Worm (Caenorhabditis elegans) whole organism, L4 larva: ENCODE results near the gene Y68A4A.13.
A peak's percentile ranks its signal among the peaks of the same experiment; 100 is the strongest.

ENCODE experiments used
- D1046.2 ChIP-seq: fragments of 200-800 bp; sonication (Bioruptor generic); IDR thresholded peaks from 2 replicates; pipeline ENCODE4 v1.3.6; 2022; ENCODE audit warnings: missing genetic modification characterization, missing compliant biosample characterization
- F26F4.8 ChIP-seq: fragments of 200-800 bp; sonication (Bioruptor generic); conservative IDR thresholded peaks from 2 replicates; pipeline ENCODE4 v1.3.6; 2022; ENCODE audit warnings: missing genetic modification characterization, missing compliant biosample characterization
- F37D6.2 ChIP-seq: sonication (generic microtip); optimal IDR thresholded peaks from 2 replicates; lab custom pipeline; 2016; ENCODE audit warnings: mild to moderate bottlenecking, missing genetic modification characterization, missing compliant biosample characterization
- F49E8.2 ChIP-seq: sonication (generic microtip); optimal IDR thresholded peaks from 2 replicates; lab custom pipeline; 2016; ENCODE audit warnings: missing compliant biosample characterization, mild to moderate bottlenecking, missing genetic modification characterization, borderline replicate concordance
- Y75B8A.6 ChIP-seq: fragments of 200-800 bp; sonication (Bioruptor generic); IDR thresholded peaks from 2 replicates; pipeline ENCODE4 v1.3.6; 2022; ENCODE audit warnings: missing genetic modification reagents, missing genetic modification characterization, missing compliant biosample characterization
- ZK546.5 ChIP-seq, 2 experiments: sonication (generic microtip); optimal IDR thresholded peaks; 2 replicates each; lab custom pipeline; 2017; ENCODE audit warnings: missing biosample characterization in 2 of 2, missing genetic modification characterization in 2 of 2
- aha-1 ChIP-seq: fragments of 150-350 bp; peaks from one replicate; lab custom pipeline; 2014; ENCODE audit warnings: missing biosample characterization, missing genetic modification characterization
- aly-2 ChIP-seq: sonication (generic microtip); optimal IDR thresholded peaks from 2 replicates; lab custom pipeline; 2018; ENCODE audit warnings: missing biosample characterization, missing genetic modification characterization
- ceh-32 ChIP-seq: sonication (generic microtip); optimal IDR thresholded peaks from 2 replicates; lab custom pipeline; 2016; ENCODE audit warnings: mild to moderate bottlenecking, missing genetic modification characterization, missing compliant biosample characterization; ENCODE audit not compliant: poor library complexity
- ceh-82 ChIP-seq: sonication (generic microtip); optimal IDR thresholded peaks from 2 replicates; lab custom pipeline; 2017; ENCODE audit warnings: missing biosample characterization, missing genetic modification characterization
- daf-16 ChIP-seq, 3 experiments: sonication (generic microtip); optimal IDR thresholded peaks; 2 replicates each; lab custom pipeline; 2016 to 2017; ENCODE audit warnings: missing genetic modification characterization in 3 of 3, missing genetic modification reagents in 3 of 3, mild to moderate bottlenecking in 2 of 3, missing compliant biosample characterization in 2 of 3, missing biosample characterization in 1 of 3, moderate library complexity in 1 of 3
- daf-19 ChIP-seq: fragments of 200-800 bp; sonication (Bioruptor generic); conservative IDR thresholded peaks from 2 replicates; pipeline ENCODE4 v1.3.6; 2022; ENCODE audit warnings: missing genetic modification characterization, missing compliant biosample characterization
- dmd-6 ChIP-seq: fragments of 200-800 bp; sonication (Bioruptor generic); IDR thresholded peaks from 2 replicates; pipeline ENCODE4 v1.3.6; 2022; ENCODE audit warnings: missing genetic modification reagents, missing genetic modification characterization, missing compliant biosample characterization
- dmd-8 ChIP-seq: fragments of 200-800 bp; sonication (Bioruptor generic); IDR thresholded peaks from 2 replicates; pipeline ENCODE4 v1.3.6; 2022; ENCODE audit warnings: missing genetic modification characterization, missing compliant biosample characterization
- dmd-9 ChIP-seq: fragments of 200-800 bp; sonication (Bioruptor generic); IDR thresholded peaks from 2 replicates; pipeline ENCODE4 v1.3.6; 2022; ENCODE audit warnings: missing genetic modification reagents, missing genetic modification characterization, missing compliant biosample characterization
- egl-27 ChIP-seq: sonication (generic microtip); optimal IDR thresholded peaks from 3 replicates; lab custom pipeline; 2017; ENCODE audit warnings: missing biosample characterization, missing genetic modification reagents, missing genetic modification characterization
- hlh-11 ChIP-seq: fragments of 200-800 bp; sonication (Bioruptor generic); optimal IDR thresholded peaks from 2 replicates; lab custom pipeline; 2018; ENCODE audit warnings: mild to moderate bottlenecking, missing genetic modification characterization, missing compliant biosample characterization
- hlh-30 ChIP-seq: sonication (generic microtip); optimal IDR thresholded peaks from 2 replicates; lab custom pipeline; 2017; ENCODE audit warnings: antibody characterized with exemption, mild to moderate bottlenecking, missing genetic modification characterization, missing compliant biosample characterization; ENCODE audit not compliant: insufficient read depth
- jun-1 ChIP-seq: fragments of 150-350 bp; optimal IDR thresholded peaks from 2 replicates; lab custom pipeline; 2014; ENCODE audit warnings: missing biosample characterization, missing genetic modification reagents, missing genetic modification characterization
- lim-7 ChIP-seq: fragments of 200-800 bp; sonication (Bioruptor generic); IDR thresholded peaks from 2 replicates; pipeline ENCODE4 v1.3.6; 2022; ENCODE audit warnings: missing genetic modification characterization, missing compliant biosample characterization
- lin-1 ChIP-seq: fragments of 200-800 bp; sonication (Bioruptor generic); IDR thresholded peaks from 2 replicates; pipeline ENCODE4 v1.3.6; 2022; ENCODE audit warnings: missing genetic modification reagents, missing genetic modification characterization, missing compliant biosample characterization
- lin-13 ChIP-seq: fragments of 150-350 bp; optimal IDR thresholded peaks from 2 replicates; lab custom pipeline; 2014; ENCODE audit warnings: missing biosample characterization, missing genetic modification reagents, missing genetic modification characterization
- lin-39 ChIP-seq: fragments of 150-350 bp; optimal IDR thresholded peaks from 2 replicates; lab custom pipeline; 2014; ENCODE audit warnings: missing biosample characterization, missing genetic modification reagents, missing genetic modification characterization
- madf-5 ChIP-seq, 2 experiments: fragments of 200-800 bp; sonication (Bioruptor generic); IDR thresholded peaks; 2 replicates each; pipeline ENCODE4 v1.3.6; 2022; ENCODE audit warnings: missing compliant biosample characterization in 2 of 2, missing genetic modification characterization in 2 of 2
- madf-9 ChIP-seq: fragments of 200-800 bp; sonication (Bioruptor generic); conservative IDR thresholded peaks from 2 replicates; pipeline ENCODE4 v1.3.6; 2022; ENCODE audit warnings: missing genetic modification reagents, missing genetic modification characterization, missing compliant biosample characterization
- mep-1 ChIP-seq: fragments of 150-350 bp; sonication (generic microtip); optimal IDR thresholded peaks from 3 replicates; lab custom pipeline; 2014; ENCODE audit warnings: missing biosample characterization, missing genetic modification characterization
- mxl-2 ChIP-seq: fragments of 200-800 bp; sonication (Bioruptor generic); conservative IDR thresholded peaks from 2 replicates; pipeline ENCODE4 v1.3.6; 2022; ENCODE audit warnings: missing genetic modification reagents, missing genetic modification characterization, missing compliant biosample characterization
- nhr-237 ChIP-seq: sonication (generic microtip); optimal IDR thresholded peaks from 2 replicates; lab custom pipeline; 2017; ENCODE audit warnings: missing biosample characterization, missing genetic modification characterization
- nhr-28 ChIP-seq: fragments of 150-350 bp; optimal IDR thresholded peaks from 2 replicates; lab custom pipeline; 2014; ENCODE audit warnings: missing biosample characterization, missing genetic modification characterization
- nhr-41 ChIP-seq: fragments of 200-800 bp; sonication (Bioruptor generic); IDR thresholded peaks from 2 replicates; pipeline ENCODE4 v1.3.6; 2022; ENCODE audit warnings: missing genetic modification reagents, missing genetic modification characterization, missing compliant biosample characterization
- pha-4 ChIP-seq, 2 experiments: fragments of 150-350 bp in 1 of 2; fragments of 200-800 bp in 1 of 2; sonication (Bioruptor generic) in 1 of 2; IDR thresholded peaks in 1 of 2; optimal IDR thresholded peaks in 1 of 2; 2 replicates each; pipeline versions ENCODE4 v1.3.6 to Lab custom; 2014 to 2022; ENCODE audit warnings: missing genetic modification characterization in 2 of 2, missing genetic modification reagents in 2 of 2, missing biosample characterization in 1 of 2, missing compliant biosample characterization in 1 of 2
- php-3 ChIP-seq: fragments of 200-800 bp; sonication (Bioruptor generic); IDR thresholded peaks from 2 replicates; pipeline ENCODE4 v1.3.6; 2022; ENCODE audit warnings: missing genetic modification reagents, missing genetic modification characterization, missing compliant biosample characterization
- pqm-1 ChIP-seq: sonication (generic microtip); optimal IDR thresholded peaks from 2 replicates; lab custom pipeline; 2017; ENCODE audit warnings: missing biosample characterization, missing genetic modification characterization
- set-16 ChIP-seq: fragments of 200-800 bp; sonication (Bioruptor generic); IDR thresholded peaks from 2 replicates; pipeline ENCODE4 v1.3.6; 2022; ENCODE audit warnings: missing genetic modification reagents, missing genetic modification characterization, missing compliant biosample characterization
- skn-1 ChIP-seq: fragments of 150-350 bp; optimal IDR thresholded peaks from 2 replicates; lab custom pipeline; 2014; ENCODE audit warnings: missing biosample characterization, missing genetic modification characterization
- tag-97 ChIP-seq: fragments of 200-800 bp; sonication (Bioruptor generic); IDR thresholded peaks from 2 replicates; pipeline ENCODE4 v1.3.6; 2022; ENCODE audit warnings: missing genetic modification characterization, missing compliant biosample characterization
- unc-62 ChIP-seq, 3 experiments: fragments of 150-350 bp in 1 of 3; sonication (generic microtip); optimal IDR thresholded peaks in 2 of 3; peaks in 1 of 3; 1 replicate in 1 of 3; 2 replicates in 2 of 3; lab custom pipeline; 2014 to 2017; ENCODE audit warnings: missing biosample characterization in 3 of 3, missing genetic modification characterization in 3 of 3, missing genetic modification reagents in 3 of 3, missing genotype in 1 of 3
- zag-1 ChIP-seq: fragments of 150-350 bp; optimal IDR thresholded peaks from 2 replicates; lab custom pipeline; 2014; ENCODE audit warnings: missing biosample characterization, missing genetic modification characterization
- zip-2 ChIP-seq: fragments of 150-350 bp; optimal IDR thresholded peaks from 2 replicates; lab custom pipeline; 2014; ENCODE audit warnings: missing biosample characterization, missing genetic modification characterization
- ztf-7 ChIP-seq: fragments of 150-350 bp; optimal IDR thresholded peaks from 2 replicates; lab custom pipeline; 2014; ENCODE audit warnings: missing biosample characterization, missing genetic modification characterization

Y68A4A.13 gene

ce11 chrV:17238799-17239198 is 30.9 kb upstream of the Y68A4A.13 start, which contains the start of gene T19C9.8:
TSS of gene T19C9.8 (plus strand) at chrV:17239097.
- TF ChIP-seq ceh-82 (tag; lab: Kevin White, UChicago) (no peak), aly-2 (tag; lab: Kevin White, UChicago) (no peak), daf-16 (GFP tag; optimal IDR thresholded peaks at IDR 0.05; lab: Kevin White, UChicago) (no peak), daf-16 (tag; optimal IDR thresholded peaks at IDR 0.05; lab: Kevin White, UChicago) (peak; percentile 83), dmd-6 (GFP tag; lab: Robert Waterston, UW) (peak; percentile 37; the same call in 1 of the 2 replicates), jun-1 (tag; lab: Kevin White, UChicago) (no peak), Y75B8A.6 (GFP tag; lab: Robert Waterston, UW) (no peak), nhr-28 (tag; lab: Kevin White, UChicago) (peak; percentile 74), zip-2 (tag; lab: Kevin White, UChicago) (no peak), madf-9 (GFP tag; lab: Robert Waterston, UW) (no peak), hlh-11 (tag; lab: Kevin White, UChicago) (peak; percentile 55), D1046.2 (GFP tag; lab: Robert Waterston, UW) (no peak), pqm-1 (tag; lab: Kevin White, UChicago) (peak; percentile 74), F37D6.2 (no peak), php-3 (0 out of 2 replicates have a peak, but pooled peaks have one; percentile 51), nhr-41 (GFP tag; lab: Robert Waterston, UW) (no peak), lim-7 (GFP tag; lab: Robert Waterston, UW) (no peak)

- TF ChIP-seq ceh-32 (tag; lab: Kevin White, UChicago) = no peak
- TF ChIP-seq aha-1 = peak; percentile 54
- TF ChIP-seq F49E8.2 = no peak
- TF ChIP-seq, all 104 proteins: peak for 1
These were observed 28.4 kb upstream of the Y68A4A.13 start, which contains the start of gene T19C9.10 for ce11 chrV:17236345-17236744. TSS of gene T19C9.10 (plus strand) at chrV:17236592.

- TF ChIP-seq unc-62 (GFP tag; optimal IDR thresholded peaks at IDR 0.05 in 1 of 2; lab: Kevin White, UChicago) (peak in 1 of 2 experiments; percentile 98), unc-62 (tag; optimal IDR thresholded peaks at IDR 0.05; lab: Kevin White, UChicago) (no peak), F26F4.8 (GFP tag; lab: Robert Waterston, UW) (no peak), zip-2 (tag; lab: Kevin White, UChicago) (no peak)
These were observed 24.5 kb upstream of the Y68A4A.13 start for ce11 chrV:17232403-17232802.

ce11 chrV:17226119-17226518 is 18.2 kb upstream of the Y68A4A.13 start, which contains the start of gene srh-112:
TSS of gene srh-112 (minus strand) at chrV:17226219.
- TF ChIP-seq skn-1 (tag; lab: Kevin White, UChicago) (no peak), aha-1 (peak; percentile 16)
- TF ChIP-seq, all 104 proteins: peak for 1

- TF ChIP-seq aly-2 (tag; lab: Kevin White, UChicago) = no peak
- no peak for TF ChIP-seq daf-19 (GFP tag; lab: Robert Waterston, UW)
- TF ChIP-seq unc-62 (GFP tag; optimal IDR thresholded peaks at IDR 0.05 in 1 of 2; lab: Kevin White, UChicago) = peak in 1 of 2 experiments; percentile 47
- TF ChIP-seq unc-62 (tag; optimal IDR thresholded peaks at IDR 0.05; lab: Kevin White, UChicago) = no peak
- no peak for TF ChIP-seq dmd-9 (GFP tag; lab: Robert Waterston, UW)
- no peak for TF ChIP-seq mxl-2 (GFP tag; lab: Robert Waterston, UW)
- no peak for TF ChIP-seq F26F4.8 (GFP tag; lab: Robert Waterston, UW)
These were observed 17.4 kb upstream of the Y68A4A.13 start, which contains the start of gene scl-25 for ce11 chrV:17225389-17225788. TSS of gene scl-25 (plus strand) at chrV:17225689.

- TF ChIP-seq lin-1 (GFP tag; lab: Robert Waterston, UW) (no peak), mep-1 (no peak), hlh-30 (tag; lab: Kevin White, UChicago) (no peak), ZK546.5 (tag; optimal IDR thresholded peaks at IDR 0.05; lab: Kevin White, UChicago) (no peak), madf-5 (GFP tag; IDR thresholded peaks at IDR 0.05; lab: Robert Waterston, UW) (no peak), egl-27 (tag; lab: Kevin White, UChicago) (no peak), lin-39 (tag; lab: Kevin White, UChicago) (no peak), daf-19 (GFP tag; lab: Robert Waterston, UW) (no peak), F26F4.8 (GFP tag; lab: Robert Waterston, UW) (no peak), ztf-7 (tag; lab: Kevin White, UChicago) (no peak), pha-4 (GFP tag; IDR thresholded peaks at IDR 0.05; lab: Robert Waterston, UW) (no peak), pha-4 (tag; optimal IDR thresholded peaks at IDR 0.05; lab: Kevin White, UChicago) (no peak), jun-1 (tag; lab: Kevin White, UChicago) (no peak), tag-97 (GFP tag; lab: Robert Waterston, UW) (no peak), zag-1 (tag; lab: Kevin White, UChicago) (no peak), nhr-237 (tag; lab: Kevin White, UChicago) (no peak), set-16 (GFP tag; lab: Robert Waterston, UW) (no peak), lin-13 (no peak), dmd-8 (GFP tag; lab: Robert Waterston, UW) (no peak)
These were observed 15.4 kb upstream of the Y68A4A.13 start, which contains the start of gene srh-252 for ce11 chrV:17223305-17223704. TSS of gene srh-252 (minus strand) at chrV:17223405.
